Worm (Caenorhabditis elegans) whole organism, late embryonic: ENCODE results near the gene eor-2.

ENCODE experiments used
- F13H6.1 ChIP-seq: sonication (generic microtip); optimal IDR thresholded peaks from 2 replicates; lab custom pipeline; 2016; ENCODE audit warnings: missing genetic modification characterization, missing compliant biosample characterization
- ama-1 ChIP-seq: fragments of 150-350 bp; optimal IDR thresholded peaks from 2 replicates; lab custom pipeline; 2014
- eyg-1 ChIP-seq: sonication (generic microtip); optimal IDR thresholded peaks from 2 replicates; lab custom pipeline; 2016; ENCODE audit warnings: missing genotype, missing genetic modification characterization, missing compliant biosample characterization
- hlh-15 ChIP-seq: sonication (generic microtip); optimal IDR thresholded peaks from 2 replicates; lab custom pipeline; 2016; ENCODE audit warnings: missing genetic modification characterization, missing compliant biosample characterization
- lim-6 ChIP-seq: sonication (generic microtip); optimal IDR thresholded peaks from 2 replicates; lab custom pipeline; 2016; ENCODE audit warnings: missing genetic modification characterization, missing compliant biosample characterization
- lin-11 ChIP-seq: fragments of 200-800 bp; sonication (Bioruptor generic); optimal IDR thresholded peaks from 2 replicates; lab custom pipeline; 2018; ENCODE audit warnings: mild to moderate bottlenecking, missing genetic modification characterization, missing compliant biosample characterization
- pha-4 ChIP-seq: fragments of 150-350 bp; optimal IDR thresholded peaks from 2 replicates; lab custom pipeline; 2018; ENCODE audit warnings: missing biosample characterization, missing genetic modification reagents, missing genetic modification characterization

DNA sequence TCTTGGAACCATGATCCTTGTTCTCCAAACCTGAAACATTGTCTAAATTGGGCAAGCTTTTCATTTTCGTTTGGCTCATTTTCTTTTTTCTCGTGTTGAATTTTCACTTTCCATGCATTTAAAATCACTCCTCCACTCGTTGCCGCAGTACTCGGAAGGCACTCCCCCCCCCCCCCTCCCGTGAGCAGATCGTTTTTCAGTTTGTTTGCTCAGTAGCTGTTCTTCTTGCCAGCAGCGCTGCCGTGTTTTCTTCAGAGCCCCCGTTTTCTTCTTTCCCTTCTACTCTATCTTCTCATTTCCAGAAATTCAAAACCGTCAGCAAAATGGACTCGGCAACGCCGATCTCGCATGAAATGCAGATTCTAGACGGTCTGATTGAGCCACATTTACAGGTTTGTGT, 8.0 kb upstream of the eor-2 start, which contains the start of gene C44H4.8:
- TF ChIP-seq pha-4 (tag; lab: Kevin White, UChicago) (no peak), ama-1 (no peak), eyg-1 (tag; lab: Kevin White, UChicago) (no peak), lin-11 (tag; lab: Kevin White, UChicago) (no peak), hlh-15 (tag; lab: Kevin White, UChicago) (no peak), F13H6.1 (tag; lab: Kevin White, UChicago) (no peak), lim-6 (tag; lab: Kevin White, UChicago) (no peak)
